Fruit fly (Drosophila melanogaster) whole organism, embryonic: Measurements from ENCODE around the gene CG9839.
A peak's percentile ranks its signal among the peaks of the same experiment; 100 is the strongest.

Experiments
- Blimp-1 ChIP-seq: fragments of 200-800 bp; sonication (Bioruptor generic); optimal IDR thresholded peaks from 3 replicates; lab custom pipeline; 2018; ENCODE audit warnings: missing biosample characterization, missing genetic modification characterization, mild to moderate bottlenecking, moderate library complexity, missing genetic modification reagents
- CG12659 ChIP-seq: fragments of 200-800 bp; sonication (Bioruptor generic); optimal IDR thresholded peaks from 3 replicates; lab custom pipeline; 2017; ENCODE audit warnings: mild to moderate bottlenecking, missing biosample characterization, missing genetic modification reagents, missing genetic modification characterization
- CG13424 ChIP-seq: fragments of 200-800 bp; sonication (Bioruptor generic); optimal IDR thresholded peaks from 2 replicates; lab custom pipeline; 2019; ENCODE audit warnings: missing biosample characterization, mild to moderate bottlenecking, missing genetic modification characterization, moderate library complexity
- CG15011 ChIP-seq: fragments of 200-800 bp; sonication (Bioruptor generic); optimal IDR thresholded peaks from 3 replicates; lab custom pipeline; 2018; ENCODE audit warnings: missing biosample characterization, mild to moderate bottlenecking, missing genetic modification characterization
- CG16863 ChIP-seq: fragments of 200-800 bp; sonication (Bioruptor generic); optimal IDR thresholded peaks from 3 replicates; lab custom pipeline; 2016; ENCODE audit warnings: missing biosample characterization, missing genetic modification characterization
- CG2120 ChIP-seq: fragments of 200-800 bp; sonication (Bioruptor generic); optimal IDR thresholded peaks from 3 replicates; lab custom pipeline; 2016; ENCODE audit warnings: missing biosample characterization, missing genetic modification characterization
- CG3065 ChIP-seq: fragments of 200-800 bp; sonication (Bioruptor generic); optimal IDR thresholded peaks from 2 replicates; lab custom pipeline; 2016; ENCODE audit warnings: missing biosample characterization, missing genetic modification characterization
- CG31441 ChIP-seq: fragments of 200-800 bp; sonication (Bioruptor generic); IDR thresholded peaks from 2 replicates; pipeline ENCODE4 v1.3.6; 2022; ENCODE audit warnings: missing biosample characterization, missing genetic modification characterization
- CG3281 ChIP-seq: fragments of 200-800 bp; sonication (Bioruptor generic); optimal IDR thresholded peaks from 3 replicates; lab custom pipeline; 2017; ENCODE audit warnings: missing biosample characterization, mild to moderate bottlenecking, missing genetic modification characterization
- CG3847 ChIP-seq: fragments of 200-800 bp; sonication (Bioruptor generic); IDR thresholded peaks from 2 replicates; pipeline ENCODE4 v1.3.6; 2022; ENCODE audit warnings: missing biosample characterization, missing genetic modification characterization
- CG3995 ChIP-seq: fragments of 200-800 bp; sonication (Bioruptor generic); optimal IDR thresholded peaks from 3 replicates; lab custom pipeline; 2016; ENCODE audit warnings: missing biosample characterization, missing genetic modification characterization
- CG4282 ChIP-seq: fragments of 200-800 bp; sonication (Bioruptor generic); optimal IDR thresholded peaks from 2 replicates; lab custom pipeline; 2016; ENCODE audit warnings: missing biosample characterization, missing genetic modification characterization
- CG4404 ChIP-seq: fragments of 200-800 bp; sonication (Bioruptor generic); IDR thresholded peaks from 2 replicates; pipeline ENCODE4 v1.3.6; 2022; ENCODE audit warnings: missing biosample characterization, missing genetic modification characterization
- CG6254 ChIP-seq: fragments of 200-800 bp; sonication (Bioruptor generic); optimal IDR thresholded peaks from 3 replicates; lab custom pipeline; 2017; ENCODE audit warnings: mild to moderate bottlenecking, missing biosample characterization, missing genetic modification reagents, missing genetic modification characterization
- CG6683 ChIP-seq: fragments of 200-800 bp; sonication (Bioruptor generic); optimal IDR thresholded peaks from 2 replicates; lab custom pipeline; 2017; ENCODE audit warnings: missing biosample characterization, mild to moderate bottlenecking, missing genetic modification characterization, missing genetic modification reagents
- CG7357 ChIP-seq: fragments of 200-800 bp; sonication (Bioruptor generic); IDR thresholded peaks from 3 replicates; pipeline ENCODE4 v1.3.6; 2022; ENCODE audit warnings: missing biosample characterization, missing genetic modification characterization
- CG7372 ChIP-seq: fragments of 200-800 bp; sonication (Bioruptor generic); IDR thresholded peaks from 2 replicates; pipeline ENCODE4 v1.3.6; 2022; ENCODE audit warnings: missing biosample characterization, missing genetic modification characterization
- CG7556 ChIP-seq: fragments of 200-800 bp; sonication (Bioruptor generic); optimal IDR thresholded peaks from 2 replicates; lab custom pipeline; 2017; ENCODE audit warnings: missing biosample characterization, mild to moderate bottlenecking, missing genetic modification characterization
- CG7928 ChIP-seq: fragments of 200-800 bp; sonication (Bioruptor generic); optimal IDR thresholded peaks from 2 replicates; lab custom pipeline; 2017; ENCODE audit warnings: missing biosample characterization, mild to moderate bottlenecking, missing genetic modification characterization
- CG8388 ChIP-seq: fragments of 200-800 bp; sonication (Bioruptor generic); optimal IDR thresholded peaks from 2 replicates; lab custom pipeline; 2019; ENCODE audit warnings: missing biosample characterization, mild to moderate bottlenecking, missing genetic modification characterization, moderate library complexity
- CG9797 ChIP-seq: fragments of 200-800 bp; sonication (Bioruptor generic); optimal IDR thresholded peaks from 3 replicates; lab custom pipeline; 2018; ENCODE audit warnings: missing biosample characterization, mild to moderate bottlenecking, missing genetic modification characterization
- CG9876 ChIP-seq: fragments of 200-800 bp; sonication (Bioruptor generic); optimal IDR thresholded peaks from 2 replicates; lab custom pipeline; 2016; ENCODE audit warnings: missing biosample characterization, missing genetic modification characterization
- Camta ChIP-seq: fragments of 200-800 bp; sonication (Bioruptor generic); optimal IDR thresholded peaks from 2 replicates; lab custom pipeline; 2016; ENCODE audit warnings: missing biosample characterization, missing genetic modification characterization
- Chrac-16 ChIP-seq: fragments of 200-800 bp; sonication (Bioruptor generic); optimal IDR thresholded peaks from 3 replicates; lab custom pipeline; 2016; ENCODE audit warnings: missing biosample characterization, missing genetic modification characterization
- D19A ChIP-seq: fragments of 200-800 bp; optimal IDR thresholded peaks from 3 replicates; lab custom pipeline; 2019; ENCODE audit warnings: missing biosample characterization, mild to moderate bottlenecking, missing genetic modification characterization, moderate library complexity
- E2f1 ChIP-seq: fragments of 200-800 bp; sonication (Bioruptor generic); IDR thresholded peaks from 2 replicates; pipeline ENCODE4 v1.3.6; 2022; ENCODE audit warnings: missing biosample characterization, missing genetic modification characterization
- Ets65A ChIP-seq: fragments of 200-800 bp; sonication (Bioruptor generic); peaks from one replicate; lab custom pipeline; 2016; ENCODE audit warnings: missing biosample characterization, missing genetic modification characterization
- Ets97D ChIP-seq: fragments of 200-800 bp; sonication (Bioruptor generic); optimal IDR thresholded peaks from 3 replicates; lab custom pipeline; 2016; ENCODE audit warnings: missing biosample characterization, missing genetic modification characterization
- Fer1 ChIP-seq: fragments of 200-800 bp; sonication (Bioruptor generic); optimal IDR thresholded peaks from 2 replicates; lab custom pipeline; 2017; ENCODE audit warnings: missing biosample characterization, mild to moderate bottlenecking, missing genetic modification characterization
- HmgZ ChIP-seq: fragments of 200-800 bp; sonication (Bioruptor generic); optimal IDR thresholded peaks from 2 replicates; lab custom pipeline; 2018; ENCODE audit warnings: missing biosample characterization, mild to moderate bottlenecking, missing genetic modification characterization
- Lpt ChIP-seq: fragments of >200 bp; optimal IDR thresholded peaks from 2 replicates; lab custom pipeline; 2018; ENCODE audit warnings: missing biosample characterization, missing genetic modification characterization
- Optix ChIP-seq: fragments of 200-800 bp; sonication (Bioruptor generic); IDR thresholded peaks from 3 replicates; pipeline ENCODE4 v1.3.6; 2022; ENCODE audit warnings: missing biosample characterization, missing genetic modification characterization
- Usf ChIP-seq: fragments of 200-800 bp; sonication (Bioruptor generic); optimal IDR thresholded peaks from 2 replicates; lab custom pipeline; 2017; ENCODE audit warnings: missing genotype, missing biosample characterization, missing genetic modification characterization
- Xbp1 ChIP-seq: fragments of 200-800 bp; sonication (Bioruptor generic); optimal IDR thresholded peaks from 3 replicates; lab custom pipeline; 2016; ENCODE audit warnings: missing biosample characterization, mild to moderate bottlenecking, missing genetic modification characterization
- Xrp1 ChIP-seq: fragments of 200-800 bp; sonication (Bioruptor generic); IDR thresholded peaks from 2 replicates; pipeline ENCODE4 v1.3.6; 2022; ENCODE audit warnings: missing biosample characterization, missing genetic modification characterization
- abd-A ChIP-seq: fragments of 200-800 bp; sonication (Bioruptor generic); optimal IDR thresholded peaks from 3 replicates; lab custom pipeline; 2019; ENCODE audit warnings: missing biosample characterization, mild to moderate bottlenecking, missing genetic modification characterization, moderate library complexity
- aop ChIP-seq: fragments of 200-800 bp; sonication (Bioruptor generic); IDR thresholded peaks from 2 replicates; pipeline ENCODE4 v1.3.6; 2022; ENCODE audit warnings: missing biosample characterization, missing genetic modification characterization
- cato ChIP-seq: fragments of 200-800 bp; sonication (Bioruptor generic); optimal IDR thresholded peaks from 2 replicates; lab custom pipeline; 2016; ENCODE audit warnings: missing biosample characterization, missing genetic modification characterization, borderline replicate concordance
- crc ChIP-seq: fragments of 200-800 bp; sonication (Bioruptor generic); optimal IDR thresholded peaks from 2 replicates; lab custom pipeline; 2016; ENCODE audit warnings: missing biosample characterization, missing genetic modification characterization
- dm ChIP-seq: fragments of 200-800 bp; sonication (Bioruptor generic); optimal IDR thresholded peaks from 3 replicates; lab custom pipeline; 2016; ENCODE audit warnings: missing biosample characterization, missing genetic modification characterization
- fu2 ChIP-seq: fragments of 200-800 bp; sonication (Bioruptor generic); optimal IDR thresholded peaks from 2 replicates; lab custom pipeline; 2016; ENCODE audit warnings: missing biosample characterization, missing genetic modification characterization
- gfzf ChIP-seq: fragments of 200-800 bp; sonication (Bioruptor generic); optimal IDR thresholded peaks from 2 replicates; lab custom pipeline; 2016; ENCODE audit warnings: missing biosample characterization, mild to moderate bottlenecking, missing genetic modification characterization, moderate library complexity
- kni ChIP-seq: fragments of 200-800 bp; sonication (Bioruptor generic); optimal IDR thresholded peaks from 3 replicates; lab custom pipeline; 2017; ENCODE audit warnings: mild to moderate bottlenecking, missing biosample characterization, missing genetic modification reagents, missing genetic modification characterization
- knrl ChIP-seq: fragments of 200-800 bp; sonication (Bioruptor generic); IDR thresholded peaks from 3 replicates; pipeline ENCODE4 v1.3.6; 2022; ENCODE audit warnings: missing biosample characterization, missing genetic modification characterization; ENCODE audit not compliant: partially characterized antibody
- mirr ChIP-seq: fragments of 200-800 bp; sonication (Bioruptor generic); optimal IDR thresholded peaks from 3 replicates; lab custom pipeline; 2018; ENCODE audit warnings: missing biosample characterization, mild to moderate bottlenecking, missing genetic modification characterization
- otp ChIP-seq: fragments of 200-800 bp; sonication (Bioruptor generic); IDR thresholded peaks from 3 replicates; pipeline ENCODE4, ENCODE4 v1.3.6; 2022; ENCODE audit warnings: missing biosample characterization, missing genetic modification characterization
- p53 ChIP-seq: fragments of 200-800 bp; sonication (Bioruptor generic); optimal IDR thresholded peaks from 2 replicates; lab custom pipeline; 2016; ENCODE audit warnings: missing biosample characterization, missing genetic modification characterization
- salm ChIP-seq: fragments of 200-800 bp; sonication (Bioruptor generic); optimal IDR thresholded peaks from 2 replicates; lab custom pipeline; 2018; ENCODE audit warnings: missing biosample characterization, mild to moderate bottlenecking, missing genetic modification characterization
- trem ChIP-seq: fragments of 200-800 bp; optimal IDR thresholded peaks from 3 replicates; lab custom pipeline; 2019; ENCODE audit warnings: missing biosample characterization, mild to moderate bottlenecking, missing genetic modification characterization, moderate library complexity
- vnd ChIP-seq: fragments of 200-800 bp; sonication (Bioruptor generic); IDR thresholded peaks from 3 replicates; pipeline ENCODE4 v1.3.6; 2022; ENCODE audit warnings: missing biosample characterization, missing genetic modification characterization; ENCODE audit not compliant: partially characterized antibody
- wdn ChIP-seq: fragments of 200-800 bp; sonication (Bioruptor generic); IDR thresholded peaks from 2 replicates; pipeline ENCODE4 v1.3.6; 2022; ENCODE audit warnings: missing biosample characterization, missing genetic modification characterization

CG9839 gene

dm6 chr3R:8823761-8824499, 18.3 kb upstream of the CG9839 start, which contains the start of the genes IscU and CG8379 (continued):
- no peak for TF ChIP-seq Optix
- no peak for TF ChIP-seq Camta (GFP tag; lab: Kevin White, UChicago)
- no peak for TF ChIP-seq Blimp-1 (GFP tag; lab: Kevin White, UChicago)
- TF ChIP-seq CG4282 (GFP tag; lab: Kevin White, UChicago), result no peak
- TF ChIP-seq crc, result no peak
- TF ChIP-seq cato (GFP tag; lab: Kevin White, UChicago), result no peak
- no peak for TF ChIP-seq otp
- no peak for TF ChIP-seq Ets65A (GFP tag; lab: Kevin White, UChicago)
- TF ChIP-seq CG6683 (GFP tag; lab: Kevin White, UChicago), result no peak
- TF ChIP-seq Lpt (GFP tag; lab: Kevin White, UChicago), result no peak
- TF ChIP-seq Chrac-16 (GFP tag; lab: Kevin White, UChicago), result no peak
- no peak for TF ChIP-seq CG9876 (GFP tag; lab: Kevin White, UChicago)
- TF ChIP-seq CG3065 (GFP tag; lab: Kevin White, UChicago), result no peak
- TF ChIP-seq HmgZ (tag; lab: Kevin White, UChicago), result peak; percentile 41
- TF ChIP-seq E2f1 (GFP tag; lab: Robert Waterston, UW), result no peak
- TF ChIP-seq wdn (GFP tag; lab: Robert Waterston, UW), result no peak
- no peak for TF ChIP-seq aop (GFP tag; lab: Robert Waterston, UW)
- TF ChIP-seq Fer1 (GFP tag; lab: Kevin White, UChicago), result peak; percentile 15
- TF ChIP-seq gfzf (GFP tag; lab: Kevin White, UChicago), result peak; percentile 73
- no peak for TF ChIP-seq p53 (GFP tag; lab: Kevin White, UChicago)
- peak; percentile 70 for TF ChIP-seq knrl (GFP tag; lab: Robert Waterston, UW)
- TF ChIP-seq Usf (GFP tag; lab: Kevin White, UChicago), result no peak
- peak; percentile 11 for TF ChIP-seq CG13424 (tag; lab: Kevin White, UChicago)
- TF ChIP-seq CG3281 (GFP tag; lab: Kevin White, UChicago), result no peak
- peak; percentile 65 for TF ChIP-seq CG12659 (GFP tag; lab: Kevin White, UChicago)
- no peak for TF ChIP-seq vnd
- TF ChIP-seq CG7556 (GFP tag; lab: Kevin White, UChicago), result no peak
- peak; percentile 16 for TF ChIP-seq salm (tag; lab: Kevin White, UChicago)
- no peak for TF ChIP-seq CG15011
- TF ChIP-seq fu2 (GFP tag; lab: Kevin White, UChicago), result no peak
- no peak for TF ChIP-seq CG8388
- no peak for TF ChIP-seq CG31441 (GFP tag; lab: Robert Waterston, UW)
- TF ChIP-seq kni (GFP tag; lab: Kevin White, UChicago), result no peak
- no peak for TF ChIP-seq Xrp1 (GFP tag; lab: Robert Waterston, UW)
- no peak for TF ChIP-seq CG4404 (GFP tag; lab: Robert Waterston, UW)
- no peak for TF ChIP-seq dm
- TF ChIP-seq CG7928 (GFP tag; lab: Kevin White, UChicago), result no peak
- peak; percentile 42 for TF ChIP-seq D19A
- no peak for TF ChIP-seq CG2120 (GFP tag; lab: Kevin White, UChicago)
- TF ChIP-seq trem, result peak; percentile 98
- no peak for TF ChIP-seq mirr
- TF ChIP-seq abd-A, result no peak
- peak; percentile 10 for TF ChIP-seq Ets97D (GFP tag; lab: Kevin White, UChicago)
- peak; percentile 89 for TF ChIP-seq CG9797 (GFP tag; lab: Kevin White, UChicago)
- TF ChIP-seq CG3847 (GFP tag; lab: Robert Waterston, UW), result peak; percentile 40; the same call in 1 of the 2 replicates
- peak; percentile 12 for TF ChIP-seq CG6254 (GFP tag; lab: Kevin White, UChicago)
- TF ChIP-seq Xbp1 (GFP tag; lab: Kevin White, UChicago), result no peak
- TF ChIP-seq CG7372 (GFP tag; lab: Robert Waterston, UW), result no peak
- no peak for TF ChIP-seq CG7357 (GFP tag; lab: Robert Waterston, UW)
- TF ChIP-seq CG3995 (GFP tag; lab: Kevin White, UChicago), result peak; percentile 30
- TF ChIP-seq CG16863 (GFP tag; lab: Kevin White, UChicago), result no peak
